Worm (Caenorhabditis elegans) whole organism, L4/young adult: ENCODE data around the gene cyp-13B1.

ENCODE experiments used
- W03F9.2 ChIP-seq: fragments of 150-350 bp; optimal IDR thresholded peaks from 2 replicates; lab custom pipeline; 2014; ENCODE audit warnings: missing biosample characterization, missing genetic modification characterization
- dao-5 ChIP-seq: sonication (generic microtip); optimal IDR thresholded peaks from 2 replicates; lab custom pipeline; 2016; ENCODE audit warnings: missing genotype, missing genetic modification characterization, moderate library complexity, missing compliant biosample characterization
- him-1 ChIP-seq: sonication (generic microtip); optimal IDR thresholded peaks from 2 replicates; lab custom pipeline; 2016; ENCODE audit warnings: missing genotype, missing genetic modification reagents, missing genetic modification characterization, missing compliant biosample characterization

Gene cyp-13B1

DNA sequence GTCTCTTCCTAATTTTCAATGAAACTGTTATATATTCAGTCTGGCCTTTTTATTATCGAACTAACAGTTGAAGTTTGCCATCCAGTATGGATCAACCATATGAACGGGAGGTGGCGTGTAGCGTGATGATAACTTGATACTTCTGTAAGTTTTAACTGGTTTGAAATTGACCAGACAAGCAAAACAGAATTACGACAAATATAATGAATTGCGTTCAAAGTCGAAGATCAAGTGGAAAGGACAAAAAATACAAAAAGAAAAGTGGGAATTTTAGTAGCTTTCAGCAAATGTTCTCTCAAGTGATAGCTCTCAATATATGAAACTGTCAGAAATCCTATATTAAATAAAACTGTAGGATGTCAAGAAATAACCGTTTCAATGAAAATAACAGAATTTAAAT is 32.6 kb downstream of the cyp-13B1 start, which contains the start of the genes C49F8.14 and gem-1:
Gene C49F8.14 (minus strand): TSS at position 99 of the 400 bp plus-strand sequence.
Gene gem-1 (minus strand): TSS at position 142 of the 400 bp plus-strand sequence.
- TF ChIP-seq W03F9.2 (tag; lab: Kevin White, UChicago) (no peak), dao-5 (no peak), him-1 (tag; lab: Kevin White, UChicago) (no peak)

DNA sequence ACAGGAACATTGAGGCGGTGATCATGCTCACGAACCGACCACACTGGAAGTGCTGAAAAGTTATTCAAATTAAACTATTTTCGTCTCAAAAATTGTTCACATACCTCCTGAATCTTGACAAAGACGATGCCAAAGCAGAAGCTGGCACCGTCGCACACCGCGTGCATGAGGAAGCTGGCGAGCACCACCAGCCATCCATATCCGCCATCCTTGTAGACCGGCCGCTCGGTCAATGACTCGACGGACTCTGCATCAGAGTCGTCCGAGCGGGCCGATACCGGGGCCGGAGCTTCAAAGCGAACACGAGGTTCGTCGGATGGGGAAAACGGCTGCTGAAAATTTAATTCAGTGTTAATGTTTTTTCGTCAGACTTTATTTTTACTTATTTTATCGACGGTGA is 33.3 kb downstream of the cyp-13B1 start:
- TF ChIP-seq W03F9.2 (tag; lab: Kevin White, UChicago) (no peak), him-1 (tag; lab: Kevin White, UChicago) (no peak)

DNA sequence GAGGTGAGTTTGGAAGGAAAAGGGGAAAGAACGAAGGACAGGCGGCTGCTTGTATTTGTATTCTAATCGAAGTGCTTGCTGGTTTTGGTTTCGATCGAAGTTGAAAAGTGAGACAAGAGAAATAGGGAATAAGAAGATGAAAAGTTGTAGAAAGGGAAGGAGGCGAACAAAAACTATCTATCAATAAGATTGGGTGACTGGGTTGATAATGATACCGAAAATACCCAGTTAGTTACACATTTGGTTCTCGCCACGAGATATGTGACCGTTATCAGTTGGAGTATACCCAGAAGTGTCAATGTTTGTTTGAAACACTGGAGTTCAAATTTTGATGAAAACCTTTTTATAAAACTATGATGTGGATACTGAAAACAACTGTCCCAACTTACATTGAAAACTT is 41.2 kb downstream of the cyp-13B1 start:
- no peak for TF ChIP-seq W03F9.2 (tag; lab: Kevin White, UChicago)
- TF ChIP-seq him-1 (tag; lab: Kevin White, UChicago), result no peak

DNA sequence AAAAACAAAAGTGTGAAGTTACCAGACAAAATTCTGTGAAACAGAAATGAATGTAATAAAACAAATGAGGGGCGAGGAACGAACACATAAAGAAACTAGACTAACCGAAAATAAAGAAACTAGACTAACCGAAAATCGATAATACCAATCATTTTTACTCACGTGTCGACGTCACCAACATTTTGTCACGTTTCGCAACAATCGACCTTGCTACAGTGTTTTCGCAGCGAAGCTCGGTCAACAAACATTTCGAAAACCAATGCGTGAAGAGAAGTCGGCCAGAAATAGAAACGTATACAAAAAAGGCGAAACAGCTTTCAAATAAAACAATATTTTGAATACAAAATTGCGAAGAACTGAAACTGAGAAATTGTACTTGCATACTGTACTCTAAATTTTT is 42.5 kb downstream of the cyp-13B1 start:
- no peak for TF ChIP-seq W03F9.2 (tag; lab: Kevin White, UChicago)
- TF ChIP-seq dao-5, result no peak
- no peak for TF ChIP-seq him-1 (tag; lab: Kevin White, UChicago)

DNA sequence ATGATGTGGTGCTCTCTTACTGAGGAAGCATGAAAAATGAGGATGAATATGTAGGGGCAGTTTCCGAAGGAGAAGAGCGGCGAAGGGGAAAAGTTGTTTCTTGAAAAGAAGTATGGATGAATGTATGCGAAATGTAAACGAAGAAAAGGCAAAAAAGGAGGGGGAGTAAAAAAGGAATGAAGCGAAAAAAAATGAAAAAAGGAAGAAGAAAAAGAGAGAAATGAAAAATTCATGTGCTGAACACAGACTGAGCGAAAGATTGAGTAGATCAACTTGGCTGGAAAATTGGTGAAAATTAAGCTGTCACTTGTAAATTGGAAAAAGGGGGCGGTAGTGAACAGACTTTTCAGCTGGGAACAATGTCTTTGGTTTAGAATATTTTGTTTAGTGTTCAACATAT is 44.5 kb downstream of the cyp-13B1 start, which contains the start of gene C49F8.1:
Gene C49F8.1 (minus strand): TSS at position 101 of the 400 bp plus-strand sequence.
- no peak for TF ChIP-seq dao-5
- no peak for TF ChIP-seq him-1 (tag; lab: Kevin White, UChicago)
- no peak for TF ChIP-seq W03F9.2 (tag; lab: Kevin White, UChicago)

DNA sequence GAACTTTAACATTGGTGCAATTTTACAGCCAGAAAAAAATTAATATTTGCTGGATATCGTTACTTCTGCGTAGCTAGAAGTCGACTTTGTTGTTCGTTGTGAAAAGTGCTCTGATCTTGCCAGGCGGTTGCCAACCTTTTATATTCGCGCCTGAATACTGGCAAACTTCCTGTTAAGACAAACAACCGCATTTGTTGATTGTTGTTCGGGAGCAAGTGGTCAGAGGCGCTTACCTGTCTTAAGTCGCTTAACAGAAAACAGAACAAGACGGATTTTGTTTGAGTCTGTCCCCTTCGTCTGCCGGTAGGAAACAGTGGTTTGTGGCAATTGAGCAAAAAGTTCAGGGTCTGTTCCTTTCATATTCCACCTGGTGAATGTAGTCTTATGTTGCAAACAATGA is 47.0 kb downstream of the cyp-13B1 start, which contains the start of gene C49F8.15:
Gene C49F8.15 (minus strand): TSS at position 101 of the 400 bp plus-strand sequence.
- TF ChIP-seq him-1 (tag; lab: Kevin White, UChicago) (no peak), dao-5 (no peak), W03F9.2 (tag; lab: Kevin White, UChicago) (no peak)

DNA sequence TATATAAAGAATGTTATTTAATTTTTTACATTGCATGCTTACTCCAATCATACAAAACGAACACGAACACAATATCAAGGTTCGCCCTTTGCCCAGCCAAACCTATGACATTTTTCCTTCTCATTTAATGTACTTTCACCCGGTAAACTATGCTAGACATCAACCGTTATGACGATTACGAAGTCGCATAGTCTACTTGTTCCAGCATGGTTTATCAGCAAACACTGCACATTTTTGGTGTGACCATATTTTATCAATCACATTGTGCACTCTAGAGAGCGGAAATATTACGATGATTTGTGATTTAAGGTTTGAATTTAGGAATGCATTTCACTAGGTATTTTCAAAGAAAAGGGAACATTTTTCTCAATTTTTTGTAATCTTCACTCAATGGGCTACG is 48.8 kb downstream of the cyp-13B1 start:
- TF ChIP-seq dao-5 (no peak), W03F9.2 (tag; lab: Kevin White, UChicago) (no peak), him-1 (tag; lab: Kevin White, UChicago) (no peak)

DNA sequence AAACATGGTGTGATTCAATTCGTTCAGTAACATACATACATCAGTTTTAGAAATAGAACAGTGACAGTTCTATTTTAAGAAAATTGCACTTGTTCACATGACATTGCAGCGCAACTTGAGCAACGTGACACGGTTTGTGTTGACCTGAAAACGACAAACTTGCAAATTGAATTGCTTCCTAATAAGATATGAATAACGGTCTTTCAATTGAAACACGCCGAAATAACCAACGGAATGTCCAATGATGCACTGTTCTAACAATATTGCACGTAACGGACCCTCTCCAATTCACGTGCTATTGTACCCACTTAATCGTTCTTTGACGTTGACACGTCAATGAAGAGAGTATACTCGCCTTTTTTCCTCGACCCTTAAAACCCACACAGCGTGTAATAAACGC is 49.6 kb downstream of the cyp-13B1 start:
- no peak for TF ChIP-seq dao-5
- TF ChIP-seq W03F9.2 (tag; lab: Kevin White, UChicago), result no peak
- no peak for TF ChIP-seq him-1 (tag; lab: Kevin White, UChicago)

DNA sequence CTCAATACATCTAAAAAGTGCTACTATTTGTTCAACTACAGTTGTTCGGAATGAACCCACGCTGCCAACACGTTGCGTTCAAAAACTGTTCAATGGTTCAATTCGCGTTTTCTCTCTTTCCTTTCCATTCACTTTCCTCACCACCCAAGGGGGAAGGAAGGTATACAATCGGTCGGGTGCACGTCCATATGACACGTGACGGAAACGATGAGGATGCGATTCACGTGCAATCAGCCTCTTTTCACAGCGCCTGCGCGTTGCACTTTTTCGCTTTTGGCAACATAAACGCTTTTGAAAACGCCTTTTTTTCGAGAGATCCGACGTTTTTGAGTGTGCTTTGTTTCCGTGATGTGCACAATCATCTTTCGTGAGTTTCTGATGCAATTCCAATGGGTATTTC is 50.9 kb downstream of the cyp-13B1 start:
- TF ChIP-seq dao-5, result no peak
- no peak for TF ChIP-seq W03F9.2 (tag; lab: Kevin White, UChicago)
- TF ChIP-seq him-1 (tag; lab: Kevin White, UChicago), result no peak

DNA sequence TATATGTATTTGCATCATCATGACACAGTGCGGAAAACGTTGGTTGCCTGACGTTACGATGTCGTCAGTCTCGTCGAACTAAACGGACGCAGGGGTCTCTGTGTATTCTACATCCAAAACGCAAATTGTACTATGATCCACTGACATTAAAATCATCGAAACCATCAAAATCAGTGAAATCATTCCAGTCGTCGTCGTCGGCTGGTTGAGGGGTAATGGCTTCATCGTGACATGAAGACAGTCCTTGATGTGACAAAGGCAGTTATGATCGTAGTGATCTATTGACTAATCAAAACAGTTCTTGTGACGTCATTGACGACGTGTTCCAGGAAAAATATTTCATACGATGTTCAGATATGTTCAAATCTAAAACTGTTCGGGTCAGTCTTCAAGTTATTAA is 51.8 kb downstream of the cyp-13B1 start:
- TF ChIP-seq him-1 (tag; lab: Kevin White, UChicago) (no peak), W03F9.2 (tag; lab: Kevin White, UChicago) (no peak), dao-5 (no peak)
